Fruit fly (Drosophila melanogaster): Measurements from ENCODE around the gene TfIIA-S-2.
A peak's percentile ranks its signal among the peaks of the same experiment; 100 is the strongest.

DNA sequence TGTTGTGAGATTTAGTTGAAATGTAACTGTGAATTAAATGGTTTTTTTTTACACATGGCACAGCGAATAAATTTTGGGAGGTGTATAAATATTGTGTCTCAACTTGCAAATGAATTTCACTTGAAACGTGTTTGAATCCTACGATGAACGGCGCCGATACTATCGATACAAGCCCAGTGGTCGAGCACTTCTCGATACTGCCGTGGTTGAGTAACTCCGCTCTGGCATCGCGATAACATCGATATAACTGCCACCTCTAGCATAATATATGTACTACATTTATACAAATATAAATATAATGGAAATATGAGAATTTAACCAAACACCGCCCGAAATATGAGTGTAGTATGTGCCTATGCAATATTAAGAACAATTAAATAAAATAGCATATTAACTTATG lies 21.6 kb upstream of the TfIIA-S-2 start:
- TF ChIP-seq CG7101 (tag; optimal IDR thresholded peaks at IDR 0.05): peak; percentile 20
- TF ChIP-seq kay (GFP tag; ENCODE audit: borderline replicate concordance): no peak
- TF ChIP-seq CG12768 (GFP tag; optimal IDR thresholded peaks at IDR 0.05): no peak
- no peak for TF ChIP-seq CG7045 (GFP tag; optimal IDR thresholded peaks at IDR 0.05)
- peak; percentile 54 for TF ChIP-seq Mnt (GFP tag; optimal IDR thresholded peaks at IDR 0.05)
- no peak for TF ChIP-seq tj (GFP tag; optimal IDR thresholded peaks at IDR 0.05)
- TF ChIP-seq Hr96 (GFP tag; optimal IDR thresholded peaks at IDR 0.05): peak; percentile 49
- no peak for TF ChIP-seq CG33017 (tag; optimal IDR thresholded peaks at IDR 0.05)
- TF ChIP-seq CG14711 (tag; optimal IDR thresholded peaks at IDR 0.05): no peak
- TF ChIP-seq toe (GFP tag; optimal IDR thresholded peaks at IDR 0.05): peak; percentile 45
- TF ChIP-seq CG5204 (GFP tag; optimal IDR thresholded peaks at IDR 0.05): no peak
